Fruit fly (Drosophila melanogaster): Measurements from ENCODE around the gene CG2258.
A peak's percentile ranks its signal among the peaks of the same experiment; 100 is the strongest.

Gene CG2258

dm6 chrX:8141353-8142066 lies 39.6 kb upstream of the CG2258 start (continued):
- TF ChIP-seq cg (GFP tag; optimal IDR thresholded peaks at IDR 0.05) = peak; percentile 99
- no peak for TF ChIP-seq CG13424 (tag; optimal IDR thresholded peaks at IDR 0.05)
- no peak for TF ChIP-seq CG16813 (GFP tag; IDR thresholded peaks at IDR 0.05; ENCODE audit: partially characterized antibody)
- TF ChIP-seq CG17361 (GFP tag; IDR thresholded peaks at IDR 0.05) = peak; percentile 31; the same call in 1 of the 3 replicates
- no peak for TF ChIP-seq CG3065 (GFP tag; optimal IDR thresholded peaks at IDR 0.05)
- no peak for TF ChIP-seq CG16815 (GFP tag; optimal IDR thresholded peaks at IDR 0.05)
- 0 out of 3 replicates have a peak, but pooled peaks have one; percentile 39 for TF ChIP-seq Opbp (GFP tag; IDR thresholded peaks at IDR 0.05; ENCODE audit: partially characterized antibody)
- TF ChIP-seq chn (GFP tag; optimal IDR thresholded peaks at IDR 0.05) = peak; percentile 27
- TF ChIP-seq CG8944 (GFP tag; optimal IDR thresholded peaks at IDR 0.05) = no peak
- no peak for TF ChIP-seq ssp (GFP tag; IDR thresholded peaks at IDR 0.05)
- TF ChIP-seq bsh (GFP tag; optimal IDR thresholded peaks at IDR 0.05) = peak in 1 of 2 experiments; percentile 4
- no peak for TF ChIP-seq prd (optimal IDR thresholded peaks at IDR 0.05)
- TF ChIP-seq prd (GFP tag; IDR thresholded peaks at IDR 0.05) = peak; percentile 44; the same call in 1 of the 3 replicates
- TF ChIP-seq CG2678 (tag; optimal IDR thresholded peaks at IDR 0.05) = peak; percentile 39
- TF ChIP-seq CG30431 (GFP tag; optimal IDR thresholded peaks at IDR 0.05) = no peak
- TF ChIP-seq esg (GFP tag; conservative IDR thresholded peaks at IDR 0.05) = no peak
- peak; percentile 23 for TF ChIP-seq HLH54F (GFP tag; optimal IDR thresholded peaks at IDR 0.05)
- peak; percentile 87 for TF ChIP-seq CG10543 (GFP tag; optimal IDR thresholded peaks at IDR 0.05)
- no peak for TF ChIP-seq cas (GFP tag; IDR thresholded peaks at IDR 0.05)
- peak; percentile 96 for TF ChIP-seq CG12769 (tag; optimal IDR thresholded peaks at IDR 0.05)
- TF ChIP-seq CG8089 (GFP tag; optimal IDR thresholded peaks at IDR 0.05) = peak; percentile 25
- peak; percentile 37 for TF ChIP-seq CG1603 (tag; optimal IDR thresholded peaks at IDR 0.05)
- TF ChIP-seq ind (GFP tag; optimal IDR thresholded peaks at IDR 0.05) = peak; percentile 10
- TF ChIP-seq Pdp1 (GFP tag; optimal IDR thresholded peaks at IDR 0.05) = peak; percentile 19 to 29
- no peak for TF ChIP-seq CG10654 (GFP tag; optimal IDR thresholded peaks at IDR 0.05)
- peak in 1 of 2 experiments; percentile 57 for TF ChIP-seq dpn (GFP tag; optimal IDR thresholded peaks at IDR 0.05)
- TF ChIP-seq Dip3 (GFP tag; optimal IDR thresholded peaks at IDR 0.05) = peak; percentile 28
- peak; percentile 17; the same call in 1 of the 2 replicates for TF ChIP-seq Scr (GFP tag; IDR thresholded peaks at IDR 0.05; ENCODE audit: partially characterized antibody)
- peak; percentile 17 for TF ChIP-seq caup (GFP tag; optimal IDR thresholded peaks at IDR 0.05; ENCODE audit: severe bottlenecking)
- TF ChIP-seq B-H1 (GFP tag; IDR thresholded peaks at IDR 0.05) = no peak
- peak; percentile 12; the same call in 1 of the 2 replicates for TF ChIP-seq CG10366 (GFP tag; IDR thresholded peaks at IDR 0.05)
- TF ChIP-seq CG7357 (GFP tag; IDR thresholded peaks at IDR 0.05) = no peak
- peak; percentile 39 for TF ChIP-seq cwo (GFP tag; optimal IDR thresholded peaks at IDR 0.05)
- TF ChIP-seq CG8924 (tag; optimal IDR thresholded peaks at IDR 0.05) = peak; percentile 4
- TF ChIP-seq twi (tag; optimal IDR thresholded peaks at IDR 0.05) = no peak
- TF ChIP-seq CG4360 (GFP tag; IDR thresholded peaks at IDR 0.05) = peak; percentile 53; the same call in 1 of the 2 replicates
- TF ChIP-seq Awh (GFP tag; IDR thresholded peaks at IDR 0.05) = no peak
- TF ChIP-seq mirr (GFP tag; optimal IDR thresholded peaks at IDR 0.05) = peak; percentile 3
- no peak for TF ChIP-seq Gsc (GFP tag; IDR thresholded peaks at IDR 0.05)
- TF ChIP-seq sug (tag; optimal IDR thresholded peaks at IDR 0.05) = peak; percentile 10
- no peak for TF ChIP-seq jumu (GFP tag; optimal IDR thresholded peaks at IDR 0.05)
- no peak for TF ChIP-seq grau (tag; optimal IDR thresholded peaks at IDR 0.05)
- no peak for TF ChIP-seq so (GFP tag; IDR thresholded peaks at IDR 0.05)
- no peak for TF ChIP-seq Taf1 (GFP tag; IDR thresholded peaks at IDR 0.05)
- peak; percentile 9 for TF ChIP-seq kah (GFP tag; optimal IDR thresholded peaks at IDR 0.05)
- TF ChIP-seq Hmx (GFP tag; optimal IDR thresholded peaks at IDR 0.05) = no peak
- TF ChIP-seq lmd (GFP tag; IDR thresholded peaks at IDR 0.05) = no peak
- TF ChIP-seq CG17612 (GFP tag; IDR thresholded peaks at IDR 0.05) = peak; percentile 27; the same call in 1 of the 2 replicates
- peak; percentile 17 for TF ChIP-seq CG7839 (tag; optimal IDR thresholded peaks at IDR 0.05)

Data from whole organism, embryonic.